Fruit fly (Drosophila melanogaster) whole organism, prepupa: ENCODE data around the gene Bsg.

ENCODE experiments used
- CG6808 ChIP-seq: fragments of 200-800 bp; sonication (Bioruptor generic); optimal IDR thresholded peaks from 3 replicates; lab custom pipeline; 2017; ENCODE audit warnings: missing biosample characterization, missing genetic modification characterization, mild to moderate bottlenecking, moderate library complexity, missing genetic modification reagents
- fd59A ChIP-seq: fragments of 200-800 bp; sonication (Bioruptor generic); optimal IDR thresholded peaks from 2 replicates; lab custom pipeline; 2017; ENCODE audit warnings: missing biosample characterization, mild to moderate bottlenecking, missing genetic modification characterization, missing genetic modification reagents
- vri ChIP-seq: fragments of 200-800 bp; sonication (Bioruptor generic); optimal IDR thresholded peaks from 3 replicates; lab custom pipeline; 2016; ENCODE audit warnings: missing biosample characterization, mild to moderate bottlenecking, missing genetic modification characterization

- TF ChIP-seq CG6808, result no peak
- peak; percentile 36 for TF ChIP-seq vri (GFP tag; lab: Kevin White, UChicago)
- TF ChIP-seq fd59A (GFP tag; lab: Kevin White, UChicago), result no peak
These were observed 65.4 kb downstream of the Bsg start for dm6 chr2L:8148514-8149085.
